Fruit fly (Drosophila melanogaster): ENCODE results near the gene nub.

nub gene

DNA sequence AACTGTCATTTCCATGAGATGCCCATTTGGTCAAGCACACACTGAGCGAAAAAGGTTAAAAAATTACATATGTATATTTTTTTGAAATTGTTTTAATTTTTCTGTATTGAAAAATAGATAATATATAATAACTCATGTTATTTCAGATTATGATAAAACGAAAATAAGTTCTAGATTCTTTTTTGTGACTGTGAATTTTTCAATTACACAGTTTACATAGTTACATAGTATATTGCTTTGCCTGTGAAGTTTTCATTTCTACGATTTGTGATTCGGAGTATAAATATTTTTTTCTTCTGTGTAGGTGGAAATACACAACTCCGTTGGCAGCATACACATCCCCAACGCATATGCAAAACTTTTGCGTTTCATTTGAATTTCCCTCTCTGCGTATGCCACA lies 39.1 kb upstream of the nub start (continued):
- peak; percentile 30 for TF ChIP-seq CG17359 (tag; optimal IDR thresholded peaks at IDR 0.05)
- no peak for TF ChIP-seq Sin3A (optimal IDR thresholded peaks at IDR 0.05)
- TF ChIP-seq CG33557 (GFP tag; optimal IDR thresholded peaks at IDR 0.05): peak; percentile 77
- no peak for TF ChIP-seq CG12299 (tag; optimal IDR thresholded peaks at IDR 0.05)
- TF ChIP-seq CG12104 (GFP tag; optimal IDR thresholded peaks at IDR 0.05): no peak
- TF ChIP-seq bsh (GFP tag; optimal IDR thresholded peaks at IDR 0.05): peak in 1 of 2 experiments; percentile 34
- TF ChIP-seq CG2199 (GFP tag; IDR thresholded peaks at IDR 0.05): no peak
- TF ChIP-seq danr (GFP tag; IDR thresholded peaks at IDR 0.05): no peak
- no peak for TF ChIP-seq PHDP (tag; optimal IDR thresholded peaks at IDR 0.05)
- peak; percentile 27 for TF ChIP-seq CG18262 (tag; optimal IDR thresholded peaks at IDR 0.05)
- peak; percentile 19; the same call in 1 of the 3 replicates for TF ChIP-seq CG17361 (GFP tag; IDR thresholded peaks at IDR 0.05)
- TF ChIP-seq CG15514 (GFP tag; optimal IDR thresholded peaks at IDR 0.05): no peak
- TF ChIP-seq Abd-B (GFP tag; optimal IDR thresholded peaks at IDR 0.05): no peak
- TF ChIP-seq BEAF-32 (GFP tag; optimal IDR thresholded peaks at IDR 0.05): no peak
- no peak for TF ChIP-seq Mes4 (GFP tag; optimal IDR thresholded peaks at IDR 0.05)
- peak; percentile 33 for TF ChIP-seq CG12391 (tag; optimal IDR thresholded peaks at IDR 0.05)
- no peak for TF ChIP-seq CG32772 (GFP tag; IDR thresholded peaks at IDR 0.05)
- no peak for TF ChIP-seq seq (GFP tag; IDR thresholded peaks at IDR 0.05)
- no peak for TF ChIP-seq ham (GFP tag; IDR thresholded peaks at IDR 0.05)
- TF ChIP-seq Xrp1 (GFP tag; IDR thresholded peaks at IDR 0.05): peak; percentile 35; the same call in 1 of the 2 replicates
- TF ChIP-seq CG13775 (GFP tag; optimal IDR thresholded peaks at IDR 0.05): peak; percentile 10
- TF ChIP-seq CG1603 (tag; optimal IDR thresholded peaks at IDR 0.05): no peak
- TF ChIP-seq CG6272 (GFP tag; IDR thresholded peaks at IDR 0.05): no peak
- TF ChIP-seq CG3281 (GFP tag; optimal IDR thresholded peaks at IDR 0.05): no peak
- TF ChIP-seq CG32767 (GFP tag; IDR thresholded peaks at IDR 0.05): 0 out of 2 replicates have a peak, but pooled peaks have one; percentile 16
- TF ChIP-seq Trl (optimal IDR thresholded peaks at IDR 0.05): no peak
- TF ChIP-seq Trl (GFP tag; optimal IDR thresholded peaks at IDR 0.05): no peak
- TF ChIP-seq CG14710 (tag; optimal IDR thresholded peaks at IDR 0.05): peak; percentile 17
- no peak for TF ChIP-seq ac (GFP tag; optimal IDR thresholded peaks at IDR 0.05)
- TF ChIP-seq Atf6 (GFP tag; IDR thresholded peaks at IDR 0.05): no peak
- no peak for TF ChIP-seq gt (GFP tag; IDR thresholded peaks at IDR 0.05)
- TF ChIP-seq CG10366 (GFP tag; IDR thresholded peaks at IDR 0.05): no peak
- TF ChIP-seq dmrt99B (tag; optimal IDR thresholded peaks at IDR 0.05): peak; percentile 34
- TF ChIP-seq ATbp (GFP tag; optimal IDR thresholded peaks at IDR 0.05): peak; percentile 5
- TF ChIP-seq CG3065 (GFP tag; optimal IDR thresholded peaks at IDR 0.05): no peak
- TF ChIP-seq Gsc (GFP tag; IDR thresholded peaks at IDR 0.05): no peak
- TF ChIP-seq Hand (GFP tag; optimal IDR thresholded peaks at IDR 0.05): no peak
- peak; percentile 22 for TF ChIP-seq Sox102F (GFP tag; optimal IDR thresholded peaks at IDR 0.05)
- no peak for TF ChIP-seq CG8478 (optimal IDR thresholded peaks at IDR 0.05)
- TF ChIP-seq sens (GFP tag): peak; percentile 74
- peak; percentile 35 for TF ChIP-seq CoRest (tag; optimal IDR thresholded peaks at IDR 0.05)
- TF ChIP-seq CG7556 (GFP tag; optimal IDR thresholded peaks at IDR 0.05): peak; percentile 24
- TF ChIP-seq Ssrp (tag; optimal IDR thresholded peaks at IDR 0.05): peak; percentile 28
- no peak for TF ChIP-seq salm (tag; optimal IDR thresholded peaks at IDR 0.05)
- no peak for TF ChIP-seq HLHmδ (GFP tag; optimal IDR thresholded peaks at IDR 0.05)
- no peak for TF ChIP-seq CG15269 (tag; optimal IDR thresholded peaks at IDR 0.05)
- TF ChIP-seq gfzf (GFP tag; optimal IDR thresholded peaks at IDR 0.05): no peak
- no peak for TF ChIP-seq pho (GFP tag; optimal IDR thresholded peaks at IDR 0.05)
- no peak for TF ChIP-seq gcm (GFP tag; optimal IDR thresholded peaks at IDR 0.05)
- no peak for TF ChIP-seq CG17186 (GFP tag; optimal IDR thresholded peaks at IDR 0.05)
- no peak for TF ChIP-seq Dad (GFP tag; optimal IDR thresholded peaks at IDR 0.05)
- TF ChIP-seq Sry-β (GFP tag; optimal IDR thresholded peaks at IDR 0.05): no peak
